Worm (Caenorhabditis elegans): ENCODE measurements around the gene Y43B11AL.1.

The Y43B11AL.1 gene

DNA sequence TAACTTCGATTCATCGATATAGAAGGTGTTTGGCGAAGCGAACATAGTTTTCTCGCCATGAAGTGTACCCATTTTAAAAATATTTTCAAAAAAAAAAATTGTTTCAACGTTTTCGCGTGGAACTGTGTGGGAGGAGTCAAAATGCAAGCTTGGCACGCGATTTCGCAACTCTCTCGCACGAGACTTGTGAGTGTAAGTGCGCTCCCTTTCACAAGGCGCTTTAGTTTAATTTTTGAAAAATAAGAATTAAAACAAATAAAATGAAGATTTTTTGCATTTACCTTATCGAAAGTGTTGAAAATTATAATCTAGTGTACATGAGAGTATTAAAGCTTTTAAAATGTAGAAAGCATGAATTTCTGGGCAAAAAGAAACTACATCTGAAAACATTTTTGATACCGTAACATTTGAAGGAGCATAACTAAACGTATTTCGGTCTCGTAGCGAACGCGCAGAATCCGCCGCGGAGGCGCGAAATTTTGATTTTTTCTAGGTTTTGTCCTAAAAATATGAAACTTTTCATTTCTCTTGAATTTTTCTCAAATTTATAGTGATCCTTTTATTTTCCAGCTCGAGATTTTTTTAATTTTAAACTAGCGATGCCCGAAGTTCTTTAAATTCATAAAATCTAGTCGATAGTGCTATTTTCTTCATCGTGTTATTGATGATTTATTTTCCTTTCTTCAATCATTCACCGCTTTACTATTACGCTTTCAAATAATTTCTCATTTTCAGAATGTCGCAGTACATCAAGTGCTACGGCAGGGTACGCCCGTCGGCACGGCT is 25.5 kb upstream of the Y43B11AL.1 start, which contains the start of the genes cogc-2 and klp-18 (continued):
- TF ChIP-seq jun-1 (tag; optimal IDR thresholded peaks at IDR 0.05) (peak; percentile 44), lin-13 (GFP tag; optimal IDR thresholded peaks at IDR 0.05) (peak; percentile 70), tlp-1 (tag; optimal IDR thresholded peaks at IDR 0.05) (no peak), snu-23 (GFP tag; optimal IDR thresholded peaks at IDR 0.05) (peak; percentile 91), hlh-4 (tag; optimal IDR thresholded peaks at IDR 0.05) (no peak), efl-1 (optimal IDR thresholded peaks at IDR 0.05) (peak; percentile 96 to 97), efl-1 (GFP tag; optimal IDR thresholded peaks at IDR 0.05 in 1 of 2) (peak; percentile 95 to 99), efl-3 (GFP tag; optimal IDR thresholded peaks at IDR 0.05) (no peak), mep-1 (tag; optimal IDR thresholded peaks at IDR 0.05) (peak; percentile 81), fkh-10 (GFP tag; optimal IDR thresholded peaks at IDR 0.05) (peak; percentile 51), unc-62 (GFP tag; optimal IDR thresholded peaks at IDR 0.05) (no peak), aha-1 (tag; optimal IDR thresholded peaks at IDR 0.05) (no peak), ama-1 (optimal IDR thresholded peaks at IDR 0.05) (no peak), Y116A8C.19 (tag; optimal IDR thresholded peaks at IDR 0.05; ENCODE audit: borderline replicate concordance) (no peak), lin-15B (tag; optimal IDR thresholded peaks at IDR 0.05) (peak; percentile 75), nhr-85 (tag) (peak; percentile 85), nhr-11 (tag; optimal IDR thresholded peaks at IDR 0.05) (peak; percentile 7), ztf-11 (tag; optimal IDR thresholded peaks at IDR 0.05) (peak in 1 of 2 experiments; percentile 63), mab-9 (GFP tag; IDR thresholded peaks at IDR 0.05) (peak; percentile 59), unc-130 (tag; optimal IDR thresholded peaks at IDR 0.05) (peak; percentile 96), lin-39 (tag; optimal IDR thresholded peaks at IDR 0.05) (peak; percentile 75), mdl-1 (tag; optimal IDR thresholded peaks at IDR 0.05) (peak in 1 of 2 experiments; percentile 88), hpl-2 (GFP tag; optimal IDR thresholded peaks at IDR 0.05) (peak; percentile 63), fkh-8 (tag; optimal IDR thresholded peaks at IDR 0.05) (peak; percentile 67), snpc-4 (tag; optimal IDR thresholded peaks at IDR 0.05) (peak; percentile 80), nhr-84 (tag; optimal IDR thresholded peaks at IDR 0.05) (no peak), ets-5 (GFP tag; IDR thresholded peaks at IDR 0.05) (no peak), sup-37 (GFP tag; optimal IDR thresholded peaks at IDR 0.05) (no peak), nhr-77 (tag; optimal IDR thresholded peaks at IDR 0.05) (peak; percentile 68), vab-15 (tag; optimal IDR thresholded peaks at IDR 0.05) (no peak), rnt-1 (tag; optimal IDR thresholded peaks at IDR 0.05) (peak; percentile 93), hlh-17 (GFP tag; optimal IDR thresholded peaks at IDR 0.05; ENCODE audit: borderline replicate concordance) (no peak), tbx-2 (tag; optimal IDR thresholded peaks at IDR 0.05) (peak; percentile 85), xbp-1 (tag; optimal IDR thresholded peaks at IDR 0.05) (peak; percentile 83), ceh-90 (tag; optimal IDR thresholded peaks at IDR 0.05) (peak; percentile 12), lin-35 (GFP tag; optimal IDR thresholded peaks at IDR 0.05) (peak; percentile 95 to 99), alr-1 (tag; optimal IDR thresholded peaks at IDR 0.05; ENCODE audit: borderline replicate concordance) (no peak), sptf-1 (tag; optimal IDR thresholded peaks at IDR 0.05) (no peak), elt-2 (tag; optimal IDR thresholded peaks at IDR 0.05) (peak; percentile 50)

DNA sequence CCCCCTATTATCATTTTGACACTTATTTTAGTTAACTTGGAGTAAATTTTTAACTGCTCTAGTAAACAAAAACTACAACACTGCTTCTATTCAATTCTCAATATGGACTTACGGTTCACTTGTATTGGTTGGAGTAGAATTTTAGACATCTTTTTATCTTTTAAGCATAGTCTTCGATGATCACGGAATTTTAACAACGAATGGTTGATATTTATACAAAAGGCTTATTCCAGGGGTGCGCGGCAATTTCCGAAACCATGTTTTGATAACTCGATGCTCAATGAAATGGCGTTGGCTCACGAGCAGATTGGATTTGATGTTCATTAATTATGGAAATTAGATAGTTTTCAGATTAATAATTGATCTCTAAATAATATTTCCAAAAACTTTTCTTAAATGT is 21.7 kb upstream of the Y43B11AL.1 start:
- TF ChIP-seq sptf-1 (tag; optimal IDR thresholded peaks at IDR 0.05) (no peak), nhr-20 (tag; optimal IDR thresholded peaks at IDR 0.05) (no peak), C16A3.4 (tag; optimal IDR thresholded peaks at IDR 0.05) (no peak), unc-86 (tag; optimal IDR thresholded peaks at IDR 0.05) (no peak), blmp-1 (tag; optimal IDR thresholded peaks at IDR 0.05) (no peak), lir-3 (tag; optimal IDR thresholded peaks at IDR 0.05; ENCODE audit: poor library complexity) (no peak)

Data from whole organism, L1 larva.